Fruit fly (Drosophila melanogaster): Measurements from ENCODE around the gene CG31142.

- no peak for TF ChIP-seq psq (optimal IDR thresholded peaks at IDR 0.05)
- TF ChIP-seq EcR (GFP tag; optimal IDR thresholded peaks at IDR 0.05), result no peak
Observed at dm6 chr3R:23942550-23942949, 13.5 kb downstream of the CG31142 start.
